Worm (Caenorhabditis elegans): ENCODE results near the gene skr-15.

ce11 chrII:3785257-3785656 is 38.7 kb upstream of the skr-15 start, which contains the start of gene T24E12.1:
- TF ChIP-seq pqm-1 (tag; optimal IDR thresholded peaks at IDR 0.05), result no peak
- no peak for TF ChIP-seq sox-4 (tag; optimal IDR thresholded peaks at IDR 0.05)
- no peak for TF ChIP-seq nhr-11 (tag; optimal IDR thresholded peaks at IDR 0.05)
- TF ChIP-seq ceh-31 (tag; optimal IDR thresholded peaks at IDR 0.05), result no peak
- TF ChIP-seq ceh-18 (tag; optimal IDR thresholded peaks at IDR 0.05), result no peak
- TF ChIP-seq Y22D7AL.16 (tag; optimal IDR thresholded peaks at IDR 0.05), result no peak
- no peak for TF ChIP-seq fkh-6 (tag; optimal IDR thresholded peaks at IDR 0.05)
- TF ChIP-seq elt-2 (tag; optimal IDR thresholded peaks at IDR 0.05), result no peak
- TF ChIP-seq fkh-10 (GFP tag; optimal IDR thresholded peaks at IDR 0.05), result no peak
- TF ChIP-seq zip-5 (tag; optimal IDR thresholded peaks at IDR 0.05), result no peak
- no peak for TF ChIP-seq pha-2 (tag; optimal IDR thresholded peaks at IDR 0.05)

All from whole organism, late embryonic.